Worm (Caenorhabditis elegans) whole organism, L2 larva: Measurements from ENCODE around the gene alh-1.

Source experiments
- Y55F3AM.14 ChIP-seq: fragments of 200-800 bp; sonication (Bioruptor generic); optimal IDR thresholded peaks from 2 replicates; lab custom pipeline; 2018; ENCODE audit warnings: mild to moderate bottlenecking, missing genetic modification characterization, missing compliant biosample characterization
- ZK546.5 ChIP-seq: sonication (generic microtip); optimal IDR thresholded peaks from 2 replicates; lab custom pipeline; 2017; ENCODE audit warnings: missing biosample characterization, missing genetic modification characterization
- ceh-16 ChIP-seq: fragments of 150-350 bp; optimal IDR thresholded peaks from 2 replicates; lab custom pipeline; 2014; ENCODE audit warnings: missing biosample characterization, missing genetic modification characterization
- egl-27 ChIP-seq: sonication (generic microtip); optimal IDR thresholded peaks from 3 replicates; lab custom pipeline; 2017; ENCODE audit warnings: missing biosample characterization, missing genetic modification reagents, missing genetic modification characterization
- lin-39 ChIP-seq: fragments of 150-350 bp; optimal IDR thresholded peaks from 2 replicates; lab custom pipeline; 2014; ENCODE audit warnings: missing biosample characterization, missing genetic modification reagents, missing genetic modification characterization
- mbf-1 ChIP-seq: sonication (generic microtip); optimal IDR thresholded peaks from 2 replicates; lab custom pipeline; 2017; ENCODE audit warnings: missing biosample characterization, missing genetic modification characterization
- mdl-1 ChIP-seq, 2 experiments: fragments of 150-350 bp in 1 of 2; sonication (generic microtip) in 1 of 2; optimal IDR thresholded peaks; 2 replicates each; lab custom pipeline; 2017; ENCODE audit warnings: missing biosample characterization in 2 of 2, missing genetic modification characterization in 2 of 2
- nhr-11 ChIP-seq: fragments of 150-350 bp; optimal IDR thresholded peaks from 2 replicates; lab custom pipeline; 2014; ENCODE audit warnings: missing biosample characterization, missing genetic modification characterization
- nhr-12 ChIP-seq: fragments of 150-350 bp; optimal IDR thresholded peaks from 2 replicates; lab custom pipeline; 2014; ENCODE audit warnings: missing biosample characterization, missing genetic modification characterization
- nhr-237 ChIP-seq: fragments of 150-350 bp; optimal IDR thresholded peaks from 2 replicates; lab custom pipeline; 2014; ENCODE audit warnings: missing biosample characterization, missing genetic modification characterization
- unc-62 ChIP-seq: fragments of 150-350 bp; optimal IDR thresholded peaks from 2 replicates; lab custom pipeline; 2014; ENCODE audit warnings: missing biosample characterization, missing genetic modification reagents, missing genetic modification characterization

- TF ChIP-seq egl-27 (tag; lab: Kevin White, UChicago) (no peak), mdl-1 (tag; optimal IDR thresholded peaks at IDR 0.05; lab: Kevin White, UChicago) (no peak), lin-39 (tag; lab: Kevin White, UChicago) (no peak), Y55F3AM.14 (no peak), unc-62 (GFP tag; lab: Kevin White, UChicago) (no peak), nhr-12 (tag; lab: Kevin White, UChicago) (no peak), nhr-11 (tag; lab: Kevin White, UChicago) (no peak), ceh-16 (tag; lab: Kevin White, UChicago) (no peak), ZK546.5 (tag; lab: Kevin White, UChicago) (no peak), mbf-1 (tag; lab: Kevin White, UChicago) (no peak), nhr-237 (tag; lab: Kevin White, UChicago) (no peak)
Observed at ce11 chrIII:5042112-5042511, 35.5 kb upstream of the alh-1 start, which contains the start of gene nlp-43.
